Worm (Caenorhabditis elegans) whole organism, mixed stage, embryonic: Measurements from ENCODE around the gene C56G2.5.

Experiments used
- ceh-39 ChIP-seq: fragments of 150-350 bp; optimal IDR thresholded peaks from 2 replicates; lab custom pipeline; 2014; ENCODE audit warnings: missing biosample characterization, missing genetic modification characterization
- ceh-83 ChIP-seq: fragments of 200-800 bp; sonication (Bioruptor generic); optimal IDR thresholded peaks from 2 replicates; lab custom pipeline; 2018; ENCODE audit warnings: mild to moderate bottlenecking, missing genetic modification characterization, missing compliant biosample characterization
- ces-1 ChIP-seq: fragments of 150-350 bp; optimal IDR thresholded peaks from 2 replicates; lab custom pipeline; 2014; ENCODE audit warnings: missing biosample characterization, missing genetic modification reagents, missing genetic modification characterization
- elt-3 ChIP-seq: fragments of 150-350 bp; optimal IDR thresholded peaks from 2 replicates; lab custom pipeline; 2014; ENCODE audit warnings: missing biosample characterization, missing genetic modification characterization
- flh-1 ChIP-seq: fragments of 200-800 bp; sonication (Bioruptor generic); optimal IDR thresholded peaks from 2 replicates; lab custom pipeline; 2018; ENCODE audit warnings: mild to moderate bottlenecking, missing genetic modification characterization, moderate library complexity, missing compliant biosample characterization
- lin-13 ChIP-seq: fragments of 150-350 bp; optimal IDR thresholded peaks from 2 replicates; lab custom pipeline; 2014; ENCODE audit warnings: missing biosample characterization, missing genetic modification characterization
- mab-5 ChIP-seq: fragments of 150-350 bp; optimal IDR thresholded peaks from 2 replicates; lab custom pipeline; 2014; ENCODE audit warnings: missing biosample characterization, missing genetic modification characterization
- nhr-2 ChIP-seq: fragments of 150-350 bp; optimal IDR thresholded peaks from 2 replicates; lab custom pipeline; 2014; ENCODE audit warnings: missing biosample characterization, missing genetic modification characterization
- nhr-237 ChIP-seq: fragments of 150-350 bp; optimal IDR thresholded peaks from 2 replicates; lab custom pipeline; 2014; ENCODE audit warnings: missing biosample characterization, missing genetic modification characterization
- nhr-28 ChIP-seq: fragments of 150-350 bp; optimal IDR thresholded peaks from 2 replicates; lab custom pipeline; 2014; ENCODE audit warnings: missing biosample characterization, missing genetic modification characterization
- snpc-4 ChIP-seq: fragments of 150-350 bp; optimal IDR thresholded peaks from 2 replicates; lab custom pipeline; 2014; ENCODE audit warnings: missing biosample characterization, missing genetic modification characterization
- unc-39 ChIP-seq: fragments of 150-350 bp; optimal IDR thresholded peaks from 2 replicates; lab custom pipeline; 2014; ENCODE audit warnings: missing biosample characterization, missing genetic modification characterization
- ztf-11 ChIP-seq: fragments of 150-350 bp; optimal IDR thresholded peaks from 2 replicates; lab custom pipeline; 2014; ENCODE audit warnings: missing biosample characterization, missing genetic modification characterization

ce11 chrIII:6358704-6359103, 34.7 kb upstream of the C56G2.5 start:
- TF ChIP-seq ceh-83 (GFP tag; lab: Kevin White, UChicago): no peak
- TF ChIP-seq elt-3 (tag; lab: Kevin White, UChicago): no peak
- TF ChIP-seq ces-1 (GFP tag; lab: Kevin White, UChicago): no peak
- TF ChIP-seq ceh-39 (tag; lab: Kevin White, UChicago): no peak
- TF ChIP-seq nhr-237: no peak
- no peak for TF ChIP-seq ztf-11 (tag; lab: Kevin White, UChicago)
- no peak for TF ChIP-seq lin-13 (tag; lab: Kevin White, UChicago)
- TF ChIP-seq unc-39 (tag; lab: Kevin White, UChicago): no peak
- no peak for TF ChIP-seq mab-5
- TF ChIP-seq snpc-4 (tag; lab: Kevin White, UChicago): no peak
- no peak for TF ChIP-seq nhr-2 (tag; lab: Kevin White, UChicago)
- TF ChIP-seq nhr-28 (tag; lab: Kevin White, UChicago): no peak
- no peak for TF ChIP-seq flh-1 (GFP tag; lab: Kevin White, UChicago)
